Worm (Caenorhabditis elegans) whole organism, early embryonic: ENCODE data around the gene str-139.

Source experiments
- hmbx-1 ChIP-seq: sonication (generic microtip); optimal IDR thresholded peaks from 2 replicates; lab custom pipeline; 2016; ENCODE audit warnings: mild to moderate bottlenecking, missing genetic modification characterization, missing compliant biosample characterization
- scrt-1 ChIP-seq: fragments of 200-800 bp; sonication (Bioruptor generic); IDR thresholded peaks from 2 replicates; pipeline ENCODE4 v1.3.6; 2022; ENCODE audit warnings: missing genetic modification characterization, missing compliant biosample characterization
- tbx-11 ChIP-seq: fragments of 200-800 bp; sonication (Bioruptor generic); IDR thresholded peaks from 2 replicates; pipeline ENCODE4 v1.3.6; 2022; ENCODE audit warnings: missing genetic modification characterization, missing compliant biosample characterization
- tra-4 ChIP-seq: sonication (generic microtip); optimal IDR thresholded peaks from 2 replicates; lab custom pipeline; 2017; ENCODE audit warnings: missing genetic modification characterization, missing compliant biosample characterization

- TF ChIP-seq hmbx-1 = no peak
- TF ChIP-seq scrt-1 = no peak
- TF ChIP-seq tra-4 (tag; lab: Kevin White, UChicago) = no peak
- TF ChIP-seq tbx-11 (GFP tag; lab: Robert Waterston, UW) = no peak
Measured at ce11 chrV:8102960-8103359, 41.0 kb upstream of the str-139 start, which contains the start of gene str-90.
